Worm (Caenorhabditis elegans) whole organism, young adult: ENCODE measurements around the gene Y16B4A.2.

Experiments used
- Y53F4B.3 ChIP-seq: fragments of 200-800 bp; sonication (Bioruptor generic); IDR thresholded peaks from 2 replicates; pipeline ENCODE4 v1.3.6; 2022; ENCODE audit warnings: missing genetic modification reagents, missing genetic modification characterization, missing compliant biosample characterization
- ZK185.1 ChIP-seq: sonication (generic microtip); optimal IDR thresholded peaks from 2 replicates; lab custom pipeline; 2016; ENCODE audit warnings: mild to moderate bottlenecking, missing genetic modification characterization, missing compliant biosample characterization; ENCODE audit not compliant: poor library complexity, severe bottlenecking
- egl-44 ChIP-seq: fragments of 200-800 bp; sonication (Bioruptor generic); IDR thresholded peaks from 2 replicates; pipeline ENCODE4 v1.3.6; 2022; ENCODE audit warnings: missing genetic modification reagents, missing genetic modification characterization, missing compliant biosample characterization
- madf-8 ChIP-seq: fragments of 200-800 bp; sonication (Bioruptor generic); conservative IDR thresholded peaks from 2 replicates; pipeline ENCODE4 v1.3.6; 2022; ENCODE audit warnings: missing genetic modification reagents, missing genetic modification characterization, missing compliant biosample characterization
- ztf-26 ChIP-seq: sonication (generic microtip); optimal IDR thresholded peaks from 2 replicates; lab custom pipeline; 2017; ENCODE audit warnings: missing genetic modification characterization, missing compliant biosample characterization
- ztf-28 ChIP-seq: fragments of 200-800 bp; sonication (Bioruptor generic); IDR thresholded peaks from 2 replicates; pipeline ENCODE4 v1.3.6; 2022; ENCODE audit warnings: missing genetic modification reagents, missing genetic modification characterization, missing compliant biosample characterization

ce11 chrX:14756606-14757005 lies 15.0 kb downstream of the Y16B4A.2 start:
- TF ChIP-seq Y53F4B.3 (no peak), ztf-26 (tag; lab: Kevin White, UChicago) (no peak), ztf-28 (GFP tag; lab: Robert Waterston, UW) (no peak), ZK185.1 (no peak), egl-44 (GFP tag; lab: Robert Waterston, UW) (no peak), madf-8 (GFP tag; lab: Robert Waterston, UW) (no peak)
